Fruit fly (Drosophila melanogaster) whole organism, embryonic: ENCODE results near the gene slmo.

ENCODE experiments used
- Aef1 ChIP-seq: fragments of 200-800 bp; sonication (Bioruptor generic); IDR thresholded peaks from 3 replicates; pipeline ENCODE4 v1.3.6; 2022; ENCODE audit warnings: missing biosample characterization, missing genetic modification characterization
- C15 ChIP-seq: fragments of 200-800 bp; sonication (Bioruptor generic); IDR thresholded peaks from 3 replicates; pipeline ENCODE4 v1.3.6; 2022; ENCODE audit warnings: missing biosample characterization, missing genetic modification characterization
- CG10979 ChIP-seq: fragments of 200-800 bp; sonication (Bioruptor generic); optimal IDR thresholded peaks from 2 replicates; lab custom pipeline; 2018; ENCODE audit warnings: missing biosample characterization, mild to moderate bottlenecking, missing genetic modification characterization, moderate library complexity
- CG11247 ChIP-seq: fragments of 200-800 bp; sonication (Bioruptor generic); IDR thresholded peaks from 2 replicates; pipeline ENCODE4 v1.3.6; 2022; ENCODE audit warnings: missing biosample characterization, missing genetic modification characterization
- CG11456 ChIP-seq: fragments of 200-800 bp; sonication (Bioruptor generic); IDR thresholded peaks from 3 replicates; pipeline ENCODE4 v1.3.6; 2022; ENCODE audit warnings: missing biosample characterization, missing genetic modification characterization
- CG1233 ChIP-seq: fragments of 200-800 bp; sonication (Bioruptor generic); optimal IDR thresholded peaks from 4 replicates; lab custom pipeline; 2018; ENCODE audit warnings: missing biosample characterization, mild to moderate bottlenecking, missing genetic modification characterization
- CG13123 ChIP-seq: fragments of 200-800 bp; sonication (Bioruptor generic); optimal IDR thresholded peaks from 2 replicates; lab custom pipeline; 2016; ENCODE audit warnings: missing biosample characterization, missing genetic modification characterization
- CG14014 ChIP-seq: fragments of 200-800 bp; sonication (Bioruptor generic); IDR thresholded peaks from 2 replicates; pipeline ENCODE4 v1.3.6; 2022; ENCODE audit warnings: missing biosample characterization, missing genetic modification characterization
- CG14441 ChIP-seq: fragments of 200-800 bp; sonication (Bioruptor generic); IDR thresholded peaks from 2 replicates; pipeline ENCODE4 v1.3.6; 2022; ENCODE audit warnings: missing biosample characterization, missing genetic modification characterization
- CG14667 ChIP-seq: fragments of 200-800 bp; sonication (Bioruptor generic); IDR thresholded peaks from 2 replicates; pipeline ENCODE4 v1.3.6; 2022; ENCODE audit warnings: missing biosample characterization, missing genetic modification characterization
- CG17328 ChIP-seq: fragments of 200-800 bp; sonication (Bioruptor generic); IDR thresholded peaks from 2 replicates; pipeline ENCODE4 v1.3.6; 2022; ENCODE audit warnings: missing biosample characterization, missing genetic modification characterization
- CG17385 ChIP-seq: fragments of 200-800 bp; sonication (Bioruptor generic); optimal IDR thresholded peaks from 3 replicates; lab custom pipeline; 2018; ENCODE audit warnings: missing biosample characterization, mild to moderate bottlenecking, missing genetic modification characterization
- CG2129 ChIP-seq: fragments of 200-800 bp; sonication (Bioruptor generic); IDR thresholded peaks from 2 replicates; pipeline ENCODE4 v1.3.6; 2022; ENCODE audit warnings: missing biosample characterization, missing genetic modification characterization; ENCODE audit not compliant: partially characterized antibody
- CG30020 ChIP-seq: fragments of 200-800 bp; optimal IDR thresholded peaks from 2 replicates; lab custom pipeline; 2019; ENCODE audit warnings: missing biosample characterization, mild to moderate bottlenecking, missing genetic modification characterization, moderate library complexity
- CG3163 ChIP-seq: fragments of 200-800 bp; sonication (Bioruptor generic); optimal IDR thresholded peaks from 3 replicates; lab custom pipeline; 2016; ENCODE audit warnings: missing biosample characterization, missing genetic modification characterization
- CG32767 ChIP-seq: fragments of 200-800 bp; sonication (Bioruptor generic); IDR thresholded peaks from 2 replicates; pipeline ENCODE4 v1.3.6; 2022; ENCODE audit warnings: missing biosample characterization, missing genetic modification characterization
- CG33213 ChIP-seq: fragments of 200-800 bp; sonication (Bioruptor generic); optimal IDR thresholded peaks from 3 replicates; lab custom pipeline; 2016; ENCODE audit warnings: missing biosample characterization, missing genetic modification characterization
- CG3995 ChIP-seq: fragments of 200-800 bp; sonication (Bioruptor generic); optimal IDR thresholded peaks from 3 replicates; lab custom pipeline; 2016; ENCODE audit warnings: missing biosample characterization, missing genetic modification characterization
- CG4707 ChIP-seq: fragments of 200-800 bp; sonication (Bioruptor generic); optimal IDR thresholded peaks from 2 replicates; lab custom pipeline; 2018; ENCODE audit warnings: missing biosample characterization, mild to moderate bottlenecking, missing genetic modification characterization, moderate library complexity
- CG5180 ChIP-seq: fragments of 200-800 bp; sonication (Bioruptor generic); optimal IDR thresholded peaks from 3 replicates; lab custom pipeline; 2017; ENCODE audit warnings: missing biosample characterization, missing genetic modification characterization, mild to moderate bottlenecking, moderate library complexity, missing genetic modification reagents
- CG7963 ChIP-seq: fragments of 200-800 bp; sonication (Bioruptor generic); IDR thresholded peaks from 3 replicates; pipeline ENCODE4 v1.3.6; 2022; ENCODE audit warnings: missing biosample characterization, missing genetic modification characterization; ENCODE audit not compliant: partially characterized antibody
- CG9437 ChIP-seq: fragments of 200-800 bp; sonication (Bioruptor generic); optimal IDR thresholded peaks from 2 replicates; lab custom pipeline; 2018; ENCODE audit warnings: missing biosample characterization, mild to moderate bottlenecking, missing genetic modification characterization
- D19B ChIP-seq: fragments of 200-800 bp; sonication (Bioruptor generic); optimal IDR thresholded peaks from 2 replicates; lab custom pipeline; 2017; ENCODE audit warnings: missing biosample characterization, mild to moderate bottlenecking, missing genetic modification characterization
- Dek ChIP-seq: fragments of 200-800 bp; sonication (Bioruptor generic); optimal IDR thresholded peaks from 3 replicates; lab custom pipeline; 2019; ENCODE audit warnings: missing biosample characterization, mild to moderate bottlenecking, missing genetic modification characterization, moderate library complexity
- Dref ChIP-seq: fragments of 200-800 bp; sonication (Bioruptor generic); IDR thresholded peaks from 2 replicates; pipeline ENCODE4 v1.3.6; 2022; ENCODE audit warnings: missing biosample characterization, missing genetic modification characterization
- Mad ChIP-seq: fragments of 200-800 bp; sonication (Bioruptor generic); optimal IDR thresholded peaks from 2 replicates; lab custom pipeline; 2016; ENCODE audit warnings: missing biosample characterization, missing genetic modification characterization
- Pdp1 ChIP-seq, 2 experiments: fragments of 200-800 bp; sonication (Bioruptor generic); optimal IDR thresholded peaks; 3 replicates each; lab custom pipeline; 2016; ENCODE audit warnings: missing biosample characterization in 2 of 2, missing genetic modification characterization in 2 of 2, mild to moderate bottlenecking in 1 of 2, moderate library complexity in 1 of 2
- Ssrp ChIP-seq: fragments of 200-800 bp; sonication (Bioruptor generic); optimal IDR thresholded peaks from 2 replicates; lab custom pipeline; 2018; ENCODE audit warnings: missing biosample characterization, mild to moderate bottlenecking, missing genetic modification characterization, moderate library complexity
- Stat92E ChIP-seq, 3 experiments: fragments of >200 bp in 2 of 3; fragments of 200-800 bp in 1 of 3; sonication (Bioruptor generic) in 1 of 3; optimal IDR thresholded peaks; 2 replicates each; lab custom pipeline; 2017 to 2019; ENCODE audit warnings: missing biosample characterization in 3 of 3, missing genetic modification characterization in 3 of 3, mild to moderate bottlenecking in 1 of 3, moderate library complexity in 1 of 3
- aop ChIP-seq: fragments of 200-800 bp; sonication (Bioruptor generic); IDR thresholded peaks from 2 replicates; pipeline ENCODE4 v1.3.6; 2022; ENCODE audit warnings: missing biosample characterization, missing genetic modification characterization
- ash1 ChIP-seq: fragments of 200-800 bp; sonication (Bioruptor generic); optimal IDR thresholded peaks from 2 replicates; lab custom pipeline; 2018; ENCODE audit warnings: missing biosample characterization, mild to moderate bottlenecking, missing genetic modification characterization
- bbx ChIP-seq: fragments of 200-800 bp; sonication (Bioruptor generic); IDR thresholded peaks from 2 replicates; pipeline ENCODE4 v1.3.6; 2022; ENCODE audit warnings: missing biosample characterization, missing genetic modification characterization; ENCODE audit not compliant: partially characterized antibody
- bowl ChIP-seq: fragments of 200-800 bp; sonication (Bioruptor generic); IDR thresholded peaks from 2 replicates; pipeline ENCODE4 v1.3.6; 2022; ENCODE audit warnings: missing biosample characterization, missing genetic modification characterization
- cato ChIP-seq: fragments of 200-800 bp; sonication (Bioruptor generic); optimal IDR thresholded peaks from 2 replicates; lab custom pipeline; 2016; ENCODE audit warnings: missing biosample characterization, missing genetic modification characterization, borderline replicate concordance
- chif ChIP-seq, 2 experiments: fragments of 200-800 bp; sonication (Bioruptor generic); optimal IDR thresholded peaks; 3 replicates each; lab custom pipeline; 2016; ENCODE audit warnings: missing biosample characterization in 2 of 2, missing genetic modification characterization in 2 of 2
- crc ChIP-seq: fragments of 200-800 bp; sonication (Bioruptor generic); optimal IDR thresholded peaks from 2 replicates; lab custom pipeline; 2016; ENCODE audit warnings: missing biosample characterization, missing genetic modification characterization
- dati ChIP-seq: fragments of 200-800 bp; sonication (Bioruptor generic); IDR thresholded peaks from 2 replicates; pipeline ENCODE4 v1.3.6; 2022; ENCODE audit warnings: missing biosample characterization, missing genetic modification characterization
- eve ChIP-seq, 2 experiments: fragments of >200 bp; optimal IDR thresholded peaks; 2 replicates each; lab custom pipeline; 2017; ENCODE audit warnings: missing biosample characterization in 2 of 2, missing genetic modification characterization in 2 of 2
- fu2 ChIP-seq: fragments of 200-800 bp; sonication (Bioruptor generic); optimal IDR thresholded peaks from 2 replicates; lab custom pipeline; 2016; ENCODE audit warnings: missing biosample characterization, missing genetic modification characterization
- hth ChIP-seq: fragments of >200 bp; optimal IDR thresholded peaks from 2 replicates; lab custom pipeline; 2017; ENCODE audit warnings: inconsistent platforms
- pnt ChIP-seq: fragments of 200-800 bp; sonication (Bioruptor generic); optimal IDR thresholded peaks from 3 replicates; lab custom pipeline; 2016; ENCODE audit warnings: missing biosample characterization, missing genetic modification characterization
- pros ChIP-seq: fragments of 200-800 bp; sonication (Bioruptor generic); optimal IDR thresholded peaks from 3 replicates; lab custom pipeline; 2019; ENCODE audit warnings: missing biosample characterization, mild to moderate bottlenecking, missing genetic modification characterization, moderate library complexity
- sqz ChIP-seq: fragments of 200-800 bp; sonication (Bioruptor generic); optimal IDR thresholded peaks from 3 replicates; lab custom pipeline; 2018; ENCODE audit warnings: missing biosample characterization, mild to moderate bottlenecking, missing genetic modification characterization
- tap ChIP-seq: fragments of 200-800 bp; optimal IDR thresholded peaks from 3 replicates; lab custom pipeline; 2019; ENCODE audit warnings: missing biosample characterization, mild to moderate bottlenecking, missing genetic modification characterization, moderate library complexity
- toy ChIP-seq: fragments of 200-800 bp; sonication (Bioruptor generic); IDR thresholded peaks from 2 replicates; pipeline ENCODE4 v1.3.6; 2022; ENCODE audit warnings: missing biosample characterization, missing genetic modification characterization
- tup ChIP-seq: fragments of 200-800 bp; sonication (Bioruptor generic); optimal IDR thresholded peaks from 2 replicates; lab custom pipeline; 2016; ENCODE audit warnings: missing biosample characterization, mild to moderate bottlenecking, missing genetic modification characterization, moderate library complexity
- unpg ChIP-seq: fragments of 200-800 bp; sonication (Bioruptor generic); optimal IDR thresholded peaks from 3 replicates; lab custom pipeline; 2018; ENCODE audit warnings: missing biosample characterization, mild to moderate bottlenecking, missing genetic modification characterization, moderate library complexity
- usp ChIP-seq: fragments of >200 bp; optimal IDR thresholded peaks from 2 replicates; lab custom pipeline; 2017; ENCODE audit warnings: missing biosample characterization, missing genetic modification characterization
- zen ChIP-seq: fragments of 200-800 bp; sonication (Bioruptor generic); optimal IDR thresholded peaks from 3 replicates; lab custom pipeline; 2018; ENCODE audit warnings: missing biosample characterization, mild to moderate bottlenecking, missing genetic modification characterization, moderate library complexity
- zfh1 ChIP-seq: fragments of 200-800 bp; sonication (Bioruptor generic); IDR thresholded peaks from 3 replicates; pipeline ENCODE4 v1.3.6; 2022; ENCODE audit warnings: missing biosample characterization, missing genetic modification characterization

Gene slmo

dm6 chr2L:6047528-6048160 is 862 bp downstream of the slmo start, which contains the start of gene IPIP (continued):
- peak; percentile 13; the same call in 1 of the 2 replicates for TF ChIP-seq dati (GFP tag; lab: Robert Waterston, UW)
- peak; percentile 13 for TF ChIP-seq CG33213 (GFP tag; lab: Kevin White, UChicago)
- TF ChIP-seq Dref: peak; percentile 79
- no peak for TF ChIP-seq unpg (GFP tag; lab: Kevin White, UChicago)
- no peak for TF ChIP-seq Dek (tag; lab: Kevin White, UChicago)
- TF ChIP-seq CG10979 (tag; lab: Kevin White, UChicago): peak; percentile 0
- no peak for TF ChIP-seq sqz (GFP tag; lab: Kevin White, UChicago)
- TF ChIP-seq zfh1: peak; percentile 54; the same call in 2 of the 3 replicates
- no peak for TF ChIP-seq CG14014 (GFP tag; lab: Robert Waterston, UW)
- TF ChIP-seq usp (GFP tag; lab: Kevin White, UChicago): no peak
- TF ChIP-seq eve (GFP tag; optimal IDR thresholded peaks at IDR 0.05; lab: Kevin White, UChicago): no peak
- TF ChIP-seq CG1233 (GFP tag; lab: Kevin White, UChicago): peak; percentile 53
- TF ChIP-seq crc: no peak
- no peak for TF ChIP-seq Stat92E (GFP tag; optimal IDR thresholded peaks at IDR 0.05; lab: Kevin White, UChicago)
- no peak for TF ChIP-seq ash1 (GFP tag; lab: Kevin White, UChicago)
- no peak for TF ChIP-seq tup
- TF ChIP-seq CG7963 (GFP tag; lab: Robert Waterston, UW): peak; percentile 82
- TF ChIP-seq CG3995 (GFP tag; lab: Kevin White, UChicago): no peak
- TF ChIP-seq Pdp1 (GFP tag; optimal IDR thresholded peaks at IDR 0.05; lab: Kevin White, UChicago): peak in 1 of 2 experiments; percentile 98
- TF ChIP-seq CG3163 (GFP tag; lab: Kevin White, UChicago): no peak
- TF ChIP-seq C15 (GFP tag; lab: Robert Waterston, UW): no peak
- TF ChIP-seq Mad (GFP tag; lab: Kevin White, UChicago): peak; percentile 6
- no peak for TF ChIP-seq D19B (GFP tag; lab: Kevin White, UChicago)
- peak; percentile 18; the same call in 1 of the 2 replicates for TF ChIP-seq CG14667 (GFP tag; lab: Robert Waterston, UW)
- TF ChIP-seq cato: no peak
- no peak for TF ChIP-seq zen (tag; lab: Kevin White, UChicago)
- TF ChIP-seq aop (GFP tag; lab: Robert Waterston, UW): no peak
- no peak for TF ChIP-seq Ssrp (tag; lab: Kevin White, UChicago)
- TF ChIP-seq tap: no peak
- TF ChIP-seq chif (GFP tag; optimal IDR thresholded peaks at IDR 0.05; lab: Kevin White, UChicago): peak in 1 of 2 experiments; percentile 24
- TF ChIP-seq CG14441 (GFP tag; lab: Robert Waterston, UW): peak; percentile 26; the same call in 1 of the 2 replicates
- no peak for TF ChIP-seq CG32767 (GFP tag; lab: Robert Waterston, UW)
- TF ChIP-seq Aef1 (GFP tag; lab: Robert Waterston, UW): peak; percentile 30; the same call in 1 of the 3 replicates
- TF ChIP-seq fu2 (GFP tag; lab: Kevin White, UChicago): no peak
- no peak for TF ChIP-seq pros (GFP tag; lab: Kevin White, UChicago)
- TF ChIP-seq CG9437: peak; percentile 6
- no peak for TF ChIP-seq toy (GFP tag; lab: Robert Waterston, UW)
- TF ChIP-seq CG17328 (GFP tag; lab: Robert Waterston, UW): peak; percentile 55; the same call in 1 of the 2 replicates
- TF ChIP-seq hth (lab: Kevin White, UChicago): no peak
- peak; percentile 61 for TF ChIP-seq CG30020
- peak; percentile 87 for TF ChIP-seq bbx (GFP tag; lab: Robert Waterston, UW)
- no peak for TF ChIP-seq bowl (GFP tag; lab: Robert Waterston, UW)
- peak; percentile 41 for TF ChIP-seq CG2129 (GFP tag; lab: Robert Waterston, UW)
- no peak for TF ChIP-seq CG4707 (GFP tag; lab: Kevin White, UChicago)
- TF ChIP-seq CG11247: peak; percentile 44; the same call in 1 of the 2 replicates
- no peak for TF ChIP-seq pnt (GFP tag; lab: Kevin White, UChicago)
- TF ChIP-seq CG17385 (GFP tag; lab: Kevin White, UChicago): peak; percentile 22
- no peak for TF ChIP-seq CG5180 (GFP tag; lab: Kevin White, UChicago)
- no peak for TF ChIP-seq CG13123 (GFP tag; lab: Kevin White, UChicago)
- TF ChIP-seq CG11456 (GFP tag; lab: Robert Waterston, UW): peak; percentile 75
